Worm (Caenorhabditis elegans) whole organism, L4/young adult: ENCODE measurements around the gene T03G6.1.

Experiments
- W03F9.2 ChIP-seq: fragments of 150-350 bp; optimal IDR thresholded peaks from 2 replicates; lab custom pipeline; 2014; ENCODE audit warnings: missing biosample characterization, missing genetic modification characterization
- dao-5 ChIP-seq: sonication (generic microtip); optimal IDR thresholded peaks from 2 replicates; lab custom pipeline; 2016; ENCODE audit warnings: missing genotype, missing genetic modification characterization, moderate library complexity, missing compliant biosample characterization

DNA sequence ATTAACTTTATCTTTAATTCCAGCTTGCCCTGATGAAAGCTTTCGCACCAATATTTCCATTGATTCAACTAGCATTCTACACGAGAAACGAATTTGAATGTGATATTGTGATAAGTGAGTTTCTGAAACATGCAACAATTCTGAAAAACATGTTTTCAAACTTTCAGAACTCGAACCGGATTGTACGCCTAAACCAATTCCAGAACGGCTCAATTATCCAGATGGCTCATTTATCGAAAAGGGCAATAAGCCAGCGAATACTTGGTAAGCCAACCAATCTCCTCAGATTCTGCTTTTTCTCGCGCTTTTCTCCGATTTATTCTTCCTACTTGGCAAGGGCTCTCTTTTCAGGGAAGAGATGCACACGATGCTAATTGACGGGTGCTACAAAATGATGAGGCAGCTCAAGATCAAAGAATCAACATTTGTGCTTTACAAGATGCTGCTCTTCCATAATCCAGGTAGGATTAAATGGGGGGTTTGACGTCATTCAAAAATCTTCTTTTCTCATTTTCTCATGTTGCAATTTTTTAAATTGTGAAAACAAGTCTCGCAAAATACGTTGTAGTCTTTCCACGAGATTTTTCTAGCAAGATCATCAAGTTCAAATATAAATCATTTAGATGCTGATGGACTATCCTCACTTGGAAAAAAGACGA, 3.5 kb upstream of the T03G6.1 start:
- no peak for TF ChIP-seq dao-5
- no peak for TF ChIP-seq W03F9.2 (tag; lab: Kevin White, UChicago)
